Fruit fly (Drosophila melanogaster) whole organism, adult: ENCODE measurements around the gene CG7488.

ENCODE experiments used
- CG33017 ChIP-seq: fragments of 200-800 bp; sonication (Bioruptor generic); optimal IDR thresholded peaks from 2 replicates; lab custom pipeline; 2018; ENCODE audit warnings: missing biosample characterization, mild to moderate bottlenecking, missing genetic modification characterization, moderate library complexity
- Crg-1 ChIP-seq: fragments of 200-800 bp; sonication (Bioruptor generic); optimal IDR thresholded peaks from 2 replicates; lab custom pipeline; 2016; ENCODE audit warnings: missing biosample characterization, missing genetic modification characterization
- cnc ChIP-seq, 2 experiments: fragments of >200 bp; optimal IDR thresholded peaks; 2 replicates each; lab custom pipeline; 2017
- kay ChIP-seq: fragments of 200-800 bp; sonication (Bioruptor generic); peaks from one replicate; lab custom pipeline; 2016; ENCODE audit warnings: missing biosample characterization, missing genetic modification characterization, borderline replicate concordance
- ovo ChIP-seq: fragments of 200-800 bp; sonication (Bioruptor generic); optimal IDR thresholded peaks from 2 replicates; lab custom pipeline; 2016; ENCODE audit warnings: missing biosample characterization, missing genetic modification characterization
- toe ChIP-seq: fragments of 200-800 bp; sonication (Bioruptor generic); optimal IDR thresholded peaks from 2 replicates; lab custom pipeline; 2016; ENCODE audit warnings: missing biosample characterization, missing genetic modification characterization

DNA sequence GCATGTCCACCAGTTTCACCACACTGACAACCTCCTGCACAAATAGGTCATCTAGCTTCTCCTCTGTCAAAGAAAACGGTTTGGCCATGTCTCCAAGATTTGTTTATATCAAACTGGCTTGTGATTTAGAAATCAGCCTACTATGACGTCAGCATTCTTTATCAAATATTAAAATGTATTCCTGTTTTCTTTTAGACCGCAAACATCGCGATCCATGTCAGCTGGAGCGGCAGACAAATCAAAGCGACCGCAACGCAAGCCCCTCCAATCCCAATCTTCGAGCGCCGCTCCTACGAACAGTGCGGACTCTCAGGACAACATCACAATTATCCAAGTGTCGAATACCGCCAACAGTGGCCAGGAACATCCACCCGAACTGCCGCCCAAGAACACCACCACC lies 7.0 kb upstream of the CG7488 start, which contains the start of gene CG14383:
- no peak for TF ChIP-seq Crg-1 (GFP tag; lab: Kevin White, UChicago)
- TF ChIP-seq toe (GFP tag; lab: Kevin White, UChicago), result no peak
- no peak for TF ChIP-seq CG33017
- no peak for TF ChIP-seq cnc (optimal IDR thresholded peaks at IDR 0.05; lab: Kevin White, UChicago)
- no peak for TF ChIP-seq ovo (GFP tag; lab: Kevin White, UChicago)
- TF ChIP-seq kay, result no peak
